Fruit fly (Drosophila melanogaster): ENCODE results near the gene CG14397.

Gene CG14397

dm6 chr2L:21051873-21052736 lies 38.9 kb upstream of the CG14397 start, which contains the start of gene CG42238 (continued):
- TF ChIP-seq Poxn (GFP tag; IDR thresholded peaks at IDR 0.05) (no peak), CG5245 (GFP tag; optimal IDR thresholded peaks at IDR 0.05) (no peak), slbo (GFP tag; IDR thresholded peaks at IDR 0.05) (0 out of 2 replicates have a peak, but pooled peaks have one; percentile 13), otp (GFP tag; IDR thresholded peaks at IDR 0.05) (peak; percentile 22; the same call in 1 of the 3 replicates), CG18619 (GFP tag; optimal IDR thresholded peaks at IDR 0.05) (no peak), nerfin-1 (tag; optimal IDR thresholded peaks at IDR 0.05) (peak; percentile 1), CoRest (tag; optimal IDR thresholded peaks at IDR 0.05) (peak; percentile 24), odd (GFP tag; optimal IDR thresholded peaks at IDR 0.05) (no peak), dm (GFP tag; optimal IDR thresholded peaks at IDR 0.05) (no peak), CG17361 (GFP tag; IDR thresholded peaks at IDR 0.05) (peak; percentile 54; the same call in 2 of the 3 replicates), onecut (GFP tag; IDR thresholded peaks at IDR 0.05) (0 out of 2 replicates have a peak, but pooled peaks have one; percentile 23), CG4617 (GFP tag; optimal IDR thresholded peaks at IDR 0.05; ENCODE audit: borderline replicate concordance) (no peak), CG13894 (tag; optimal IDR thresholded peaks at IDR 0.05) (peak; percentile 34), BtbVII (GFP tag; optimal IDR thresholded peaks at IDR 0.05) (no peak), CG6683 (GFP tag; optimal IDR thresholded peaks at IDR 0.05) (no peak), CG11093 (GFP tag; IDR thresholded peaks at IDR 0.05) (no peak), sqz (GFP tag; optimal IDR thresholded peaks at IDR 0.05) (peak; percentile 6), CG18262 (tag; optimal IDR thresholded peaks at IDR 0.05) (no peak), CG11456 (GFP tag; IDR thresholded peaks at IDR 0.05) (no peak), bsh (GFP tag; optimal IDR thresholded peaks at IDR 0.05) (no peak), zen2 (GFP tag; IDR thresholded peaks at IDR 0.05; ENCODE audit: partially characterized antibody) (0 out of 3 replicates have a peak, but pooled peaks have one; percentile 16), HmgD (GFP tag; optimal IDR thresholded peaks at IDR 0.05) (peak; percentile 81), Dref (GFP tag; IDR thresholded peaks at IDR 0.05) (no peak), CG6175 (GFP tag; IDR thresholded peaks at IDR 0.05) (no peak), Ptx1 (GFP tag; IDR thresholded peaks at IDR 0.05) (0 out of 2 replicates have a peak, but pooled peaks have one; percentile 12), Ada2b (GFP tag; IDR thresholded peaks at IDR 0.05) (no peak), CG14014 (GFP tag; IDR thresholded peaks at IDR 0.05) (no peak), Opbp (GFP tag; IDR thresholded peaks at IDR 0.05; ENCODE audit: partially characterized antibody) (peak; percentile 57; the same call in 1 of the 3 replicates), lov (optimal IDR thresholded peaks at IDR 0.05) (no peak), lov (GFP tag; IDR thresholded peaks at IDR 0.05) (0 out of 3 replicates have a peak, but pooled peaks have one; percentile 50), CG3407 (GFP tag; optimal IDR thresholded peaks at IDR 0.05) (no peak), CG10366 (GFP tag; IDR thresholded peaks at IDR 0.05) (no peak), GATAe (GFP tag; conservative IDR thresholded peaks at IDR 0.05) (no peak), zen (tag; optimal IDR thresholded peaks at IDR 0.05) (no peak), CG42726 (GFP tag; IDR thresholded peaks at IDR 0.05; ENCODE audit: partially characterized antibody) (peak; percentile 79), CG10267 (tag; optimal IDR thresholded peaks at IDR 0.05) (no peak), ems (GFP tag; optimal IDR thresholded peaks at IDR 0.05) (no peak), Neu2 (GFP tag; optimal IDR thresholded peaks at IDR 0.05; ENCODE audit: borderline replicate concordance) (no peak), CG2199 (GFP tag; IDR thresholded peaks at IDR 0.05) (peak; percentile 76; the same call in 2 of the 3 replicates), CG10321 (GFP tag; IDR thresholded peaks at IDR 0.05) (peak; percentile 92), MBD-R2 (GFP tag; IDR thresholded peaks at IDR 0.05) (0 out of 2 replicates have a peak, but pooled peaks have one; percentile 15), rib (GFP tag; IDR thresholded peaks at IDR 0.05) (no peak), CG9215 (GFP tag; IDR thresholded peaks at IDR 0.05) (no peak), crc (GFP tag; optimal IDR thresholded peaks at IDR 0.05) (no peak), hbn (GFP tag; IDR thresholded peaks at IDR 0.05; ENCODE audit: partially characterized antibody) (0 out of 2 replicates have a peak, but pooled peaks have one; percentile 31), Nf-YA (GFP tag; IDR thresholded peaks at IDR 0.05) (0 out of 2 replicates have a peak, but pooled peaks have one; percentile 10), CG14710 (tag; optimal IDR thresholded peaks at IDR 0.05) (peak; percentile 57), Dp (GFP tag; optimal IDR thresholded peaks at IDR 0.05) (peak; percentile 66)

All from whole organism, embryonic.